Fruit fly (Drosophila melanogaster) whole organism, embryonic: ENCODE results near the gene CG18622.
A peak's percentile ranks its signal among the peaks of the same experiment; 100 is the strongest.

Experiments used
- Abd-B ChIP-seq: fragments of 200-800 bp; sonication (Bioruptor generic); optimal IDR thresholded peaks from 2 replicates; lab custom pipeline; 2018; ENCODE audit warnings: missing biosample characterization, mild to moderate bottlenecking, missing genetic modification characterization, moderate library complexity
- BtbVII ChIP-seq: fragments of 200-800 bp; sonication (Bioruptor generic); optimal IDR thresholded peaks from 3 replicates; lab custom pipeline; 2017; ENCODE audit warnings: missing biosample characterization, mild to moderate bottlenecking, missing genetic modification characterization
- CG10321 ChIP-seq: fragments of 200-800 bp; sonication (Bioruptor generic); IDR thresholded peaks from 2 replicates; pipeline ENCODE4 v1.3.6; 2022; ENCODE audit warnings: missing biosample characterization, missing genetic modification characterization
- CG10462 ChIP-seq: fragments of 200-800 bp; sonication (Bioruptor generic); optimal IDR thresholded peaks from 2 replicates; lab custom pipeline; 2016; ENCODE audit warnings: missing biosample characterization, missing genetic modification characterization
- CG10565 ChIP-seq: fragments of 200-800 bp; sonication (Bioruptor generic); optimal IDR thresholded peaks from 3 replicates; lab custom pipeline; 2016; ENCODE audit warnings: missing biosample characterization, mild to moderate bottlenecking, missing genetic modification characterization
- CG11247 ChIP-seq: fragments of 200-800 bp; sonication (Bioruptor generic); IDR thresholded peaks from 2 replicates; pipeline ENCODE4 v1.3.6; 2022; ENCODE audit warnings: missing biosample characterization, missing genetic modification characterization
- CG15514 ChIP-seq: fragments of 200-800 bp; sonication (Bioruptor generic); optimal IDR thresholded peaks from 3 replicates; lab custom pipeline; 2017; ENCODE audit warnings: missing biosample characterization, missing genetic modification characterization, mild to moderate bottlenecking, moderate library complexity, missing genetic modification reagents
- CG15601 ChIP-seq: fragments of 200-800 bp; sonication (Bioruptor generic); optimal IDR thresholded peaks from 3 replicates; lab custom pipeline; 2019; ENCODE audit warnings: missing biosample characterization, mild to moderate bottlenecking, missing genetic modification characterization, moderate library complexity
- CG15696 ChIP-seq: fragments of 200-800 bp; sonication (Bioruptor generic); optimal IDR thresholded peaks from 2 replicates; lab custom pipeline; 2019; ENCODE audit warnings: missing biosample characterization, mild to moderate bottlenecking, missing genetic modification characterization, moderate library complexity
- CG16779 ChIP-seq: fragments of 200-800 bp; sonication (Bioruptor generic); IDR thresholded peaks from 2 replicates; pipeline ENCODE4 v1.3.6; 2022; ENCODE audit warnings: missing biosample characterization, missing genetic modification characterization
- CG16815 ChIP-seq: fragments of 200-800 bp; sonication (Bioruptor generic); optimal IDR thresholded peaks from 3 replicates; lab custom pipeline; 2017; ENCODE audit warnings: missing biosample characterization, mild to moderate bottlenecking, missing genetic modification characterization
- CG4328 ChIP-seq: fragments of 200-800 bp; sonication (Bioruptor generic); optimal IDR thresholded peaks from 3 replicates; lab custom pipeline; 2017; ENCODE audit warnings: missing biosample characterization, missing genetic modification reagents, missing genetic modification characterization
- CG5245 ChIP-seq: fragments of 200-800 bp; sonication (Bioruptor generic); optimal IDR thresholded peaks from 3 replicates; lab custom pipeline; 2016; ENCODE audit warnings: missing biosample characterization, missing genetic modification characterization
- CG7271 ChIP-seq: fragments of 200-800 bp; sonication (Bioruptor generic); optimal IDR thresholded peaks from 2 replicates; lab custom pipeline; 2018; ENCODE audit warnings: missing biosample characterization, mild to moderate bottlenecking, missing genetic modification characterization, moderate library complexity
- CoRest ChIP-seq: fragments of 200-800 bp; sonication (Bioruptor generic); optimal IDR thresholded peaks from 3 replicates; lab custom pipeline; 2018; ENCODE audit warnings: missing biosample characterization, mild to moderate bottlenecking, missing genetic modification characterization, moderate library complexity
- Dek ChIP-seq: fragments of 200-800 bp; sonication (Bioruptor generic); optimal IDR thresholded peaks from 3 replicates; lab custom pipeline; 2019; ENCODE audit warnings: missing biosample characterization, mild to moderate bottlenecking, missing genetic modification characterization, moderate library complexity
- Elba2 ChIP-seq: fragments of 200-800 bp; sonication (Bioruptor generic); optimal IDR thresholded peaks from 3 replicates; lab custom pipeline; 2016; ENCODE audit warnings: missing biosample characterization, missing genetic modification characterization
- HLH3B ChIP-seq: fragments of 200-800 bp; sonication (Bioruptor generic); IDR thresholded peaks from 2 replicates; pipeline ENCODE4 v1.3.6; 2022; ENCODE audit warnings: missing biosample characterization, missing genetic modification characterization
- Hr39 ChIP-seq: fragments of >200 bp; optimal IDR thresholded peaks from 2 replicates; lab custom pipeline; 2017
- Hr78 ChIP-seq, 2 experiments: fragments of 200-800 bp in 1 of 2; fragments of >200 bp in 1 of 2; sonication (Bioruptor generic) in 1 of 2; optimal IDR thresholded peaks; 2 replicates each; lab custom pipeline; 2017 to 2019; ENCODE audit warnings: missing biosample characterization in 2 of 2, missing genetic modification characterization in 2 of 2, mild to moderate bottlenecking in 1 of 2, moderate library complexity in 1 of 2
- Meics ChIP-seq: fragments of 200-800 bp; sonication (Bioruptor generic); optimal IDR thresholded peaks from 2 replicates; lab custom pipeline; 2017; ENCODE audit warnings: missing biosample characterization, mild to moderate bottlenecking, missing genetic modification characterization
- Side ChIP-seq: fragments of 200-800 bp; sonication (Bioruptor generic); optimal IDR thresholded peaks from 2 replicates; lab custom pipeline; 2016; ENCODE audit warnings: missing biosample characterization, missing genetic modification characterization
- Sry-δ ChIP-seq: fragments of 200-800 bp; sonication (Bioruptor generic); optimal IDR thresholded peaks from 2 replicates; lab custom pipeline; 2016; ENCODE audit warnings: missing biosample characterization, missing genetic modification characterization
- Taf1 ChIP-seq: fragments of 200-800 bp; sonication (Bioruptor generic); IDR thresholded peaks from 2 replicates; pipeline ENCODE4 v1.3.6; 2022; ENCODE audit warnings: missing biosample characterization, missing genetic modification characterization
- Trl ChIP-seq, 3 experiments: fragments of >200 bp in 2 of 3; fragments of 200-800 bp in 1 of 3; sonication (Bioruptor generic) in 1 of 3; optimal IDR thresholded peaks; 2 replicates in 1 of 3; 3 replicates in 2 of 3; lab custom pipeline; 2016 to 2017; ENCODE audit warnings: missing biosample characterization in 1 of 3, missing genetic modification characterization in 1 of 3
- cad ChIP-seq: fragments of >200 bp; optimal IDR thresholded peaks from 2 replicates; lab custom pipeline; 2017; ENCODE audit warnings: missing biosample characterization, missing genetic modification characterization
- chm ChIP-seq: fragments of 200-800 bp; sonication (Bioruptor generic); IDR thresholded peaks from 2 replicates; pipeline ENCODE4 v1.3.6; 2022; ENCODE audit warnings: missing biosample characterization, missing genetic modification characterization
- crol ChIP-seq: fragments of 200-800 bp; sonication (Bioruptor generic); IDR thresholded peaks from 2 replicates; pipeline ENCODE4 v1.3.6; 2022; ENCODE audit warnings: missing biosample characterization, missing genetic modification characterization
- danr ChIP-seq: fragments of 200-800 bp; sonication (Bioruptor generic); IDR thresholded peaks from 2 replicates; pipeline ENCODE4 v1.3.6; 2022; ENCODE audit warnings: missing biosample characterization, missing genetic modification characterization
- dm ChIP-seq: fragments of 200-800 bp; sonication (Bioruptor generic); optimal IDR thresholded peaks from 3 replicates; lab custom pipeline; 2016; ENCODE audit warnings: missing biosample characterization, missing genetic modification characterization
- dpn ChIP-seq, 2 experiments: fragments of 200-800 bp; sonication (Bioruptor generic); optimal IDR thresholded peaks; 3 replicates each; lab custom pipeline; 2016; ENCODE audit warnings: missing biosample characterization in 2 of 2, missing genetic modification characterization in 2 of 2
- ems ChIP-seq: fragments of 200-800 bp; sonication (Bioruptor generic); optimal IDR thresholded peaks from 3 replicates; lab custom pipeline; 2016; ENCODE audit warnings: missing biosample characterization, missing genetic modification characterization
- en ChIP-seq: fragments of 200-800 bp; sonication (Bioruptor generic); optimal IDR thresholded peaks from 2 replicates; lab custom pipeline; 2016; ENCODE audit warnings: missing biosample characterization, missing genetic modification characterization
- exex ChIP-seq: fragments of 200-800 bp; sonication (Bioruptor generic); optimal IDR thresholded peaks from 4 replicates; lab custom pipeline; 2018; ENCODE audit warnings: missing biosample characterization, mild to moderate bottlenecking, missing genetic modification characterization, moderate library complexity
- fru ChIP-seq: fragments of >200 bp; optimal IDR thresholded peaks from 2 replicates; lab custom pipeline; 2017
- gce ChIP-seq: fragments of 200-800 bp; sonication (Bioruptor generic); IDR thresholded peaks from 3 replicates; pipeline ENCODE4 v1.3.6; 2022; ENCODE audit warnings: missing biosample characterization, missing genetic modification characterization
- klu ChIP-seq: fragments of 200-800 bp; sonication (Bioruptor generic); IDR thresholded peaks from 2 replicates; pipeline ENCODE4 v1.3.6; 2022; ENCODE audit warnings: missing biosample characterization, missing genetic modification characterization
- lmd ChIP-seq: fragments of 200-800 bp; sonication (Bioruptor generic); IDR thresholded peaks from 2 replicates; pipeline ENCODE4 v1.3.6; 2022; ENCODE audit warnings: missing biosample characterization, missing genetic modification characterization
- nau ChIP-seq: fragments of 200-800 bp; sonication (Bioruptor generic); optimal IDR thresholded peaks from 3 replicates; lab custom pipeline; 2017; ENCODE audit warnings: missing biosample characterization, mild to moderate bottlenecking, missing genetic modification characterization, missing genetic modification reagents
- psq ChIP-seq: fragments of 200-800 bp; sonication (Bioruptor generic); optimal IDR thresholded peaks from 2 replicates; lab custom pipeline; 2017; ENCODE audit warnings: missing biosample characterization, missing genetic modification characterization
- row ChIP-seq: fragments of 200-800 bp; sonication (Bioruptor generic); IDR thresholded peaks from 3 replicates; pipeline ENCODE4 v1.3.6; 2022; ENCODE audit warnings: missing biosample characterization, missing genetic modification characterization
- schlank ChIP-seq: fragments of 200-800 bp; sonication (Bioruptor generic); optimal IDR thresholded peaks from 2 replicates; lab custom pipeline; 2018; ENCODE audit warnings: missing biosample characterization, mild to moderate bottlenecking, missing genetic modification characterization
- seq ChIP-seq: fragments of 200-800 bp; sonication (Bioruptor generic); IDR thresholded peaks from 2 replicates; pipeline ENCODE4 v1.3.6; 2022; ENCODE audit warnings: missing biosample characterization, missing genetic modification characterization
- unpg ChIP-seq: fragments of 200-800 bp; sonication (Bioruptor generic); optimal IDR thresholded peaks from 3 replicates; lab custom pipeline; 2018; ENCODE audit warnings: missing biosample characterization, mild to moderate bottlenecking, missing genetic modification characterization, moderate library complexity
- usp ChIP-seq: fragments of >200 bp; optimal IDR thresholded peaks from 2 replicates; lab custom pipeline; 2017; ENCODE audit warnings: missing biosample characterization, missing genetic modification characterization
- wek ChIP-seq: fragments of 200-800 bp; sonication (Bioruptor generic); optimal IDR thresholded peaks from 3 replicates; lab custom pipeline; 2018; ENCODE audit warnings: missing biosample characterization, mild to moderate bottlenecking, missing genetic modification characterization, moderate library complexity

The CG18622 gene

DNA sequence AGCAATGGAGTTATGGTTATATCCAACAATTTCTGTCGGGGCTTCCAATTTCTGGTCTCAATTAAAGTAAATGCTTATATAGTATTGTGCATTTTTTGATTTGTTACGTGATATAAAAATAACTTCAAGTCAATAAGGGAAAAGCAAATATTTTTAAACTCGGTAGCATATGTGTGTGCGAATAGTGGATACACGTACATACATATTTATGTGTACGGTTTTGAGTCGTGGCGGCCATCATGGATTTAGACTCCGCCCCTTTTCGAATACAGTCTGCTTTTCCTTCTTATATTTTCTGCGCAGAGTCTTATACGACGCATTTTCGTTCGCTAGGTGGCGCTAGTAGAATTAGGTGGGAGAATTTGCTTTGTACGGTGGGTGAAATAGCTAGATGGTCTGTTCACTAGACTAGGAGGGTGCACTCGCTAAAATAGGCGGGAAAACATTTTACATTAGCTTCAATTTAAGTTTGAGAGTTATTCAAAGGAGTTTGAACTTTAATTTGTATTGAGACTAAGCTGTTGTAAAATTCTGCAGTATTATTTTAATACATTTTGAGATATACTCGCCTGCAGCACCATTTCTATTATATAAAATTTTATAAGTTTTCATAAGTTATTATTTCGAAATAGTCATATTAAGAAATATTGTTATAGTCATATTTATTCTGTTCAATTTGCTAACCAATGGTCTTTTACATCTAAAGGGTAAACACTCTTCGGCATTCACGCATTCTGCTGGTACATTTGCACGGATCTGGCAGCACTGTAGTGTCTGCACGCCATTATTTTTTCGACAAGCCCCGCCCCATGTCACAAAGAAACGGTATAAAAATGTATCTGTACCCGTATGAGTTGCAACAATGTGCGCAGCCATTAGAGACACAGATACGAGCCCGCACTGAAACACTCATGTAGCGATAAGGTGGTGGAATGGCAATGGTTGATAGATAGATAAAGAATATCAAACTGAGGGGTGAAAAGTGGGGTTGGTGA lies 17.9 kb downstream of the CG18622 start (continued):
- TF ChIP-seq CG10462 (GFP tag; lab: Kevin White, UChicago) (peak; percentile 65), nau (GFP tag; lab: Kevin White, UChicago) (no peak), Taf1 (0 out of 2 replicates have a peak, but pooled peaks have one; percentile 13), wek (GFP tag; lab: Kevin White, UChicago) (no peak), danr (GFP tag; lab: Robert Waterston, UW) (no peak), exex (tag; lab: Kevin White, UChicago) (no peak), dm (GFP tag; lab: Kevin White, UChicago) (no peak), chm (GFP tag; lab: Robert Waterston, UW) (peak; percentile 35)
- TF ChIP-seq, all 482 proteins: peak for 253

DNA sequence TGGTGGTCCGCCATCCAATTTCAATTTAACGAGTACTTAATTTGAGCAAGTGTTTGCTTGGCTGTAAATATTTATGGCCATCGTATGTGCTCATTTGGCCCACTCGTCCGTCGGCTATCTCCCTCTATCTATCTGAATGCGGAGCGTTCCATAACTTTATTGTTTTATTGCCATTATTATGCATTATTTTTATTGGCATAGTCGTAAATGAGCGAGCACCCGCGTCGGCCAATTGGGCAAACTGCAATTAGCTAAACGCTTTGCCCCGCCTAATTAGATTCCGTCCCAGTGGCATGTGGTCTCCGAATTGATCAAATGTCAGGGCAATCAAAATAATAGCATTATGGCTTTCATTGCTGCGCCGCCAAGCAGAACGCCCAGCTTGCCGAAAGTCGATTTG lies 25.2 kb downstream of the CG18622 start:
- TF ChIP-seq CG10565 (GFP tag; lab: Kevin White, UChicago), result no peak
- peak; percentile 60 for TF ChIP-seq Elba2 (GFP tag; lab: Kevin White, UChicago)
- peak; percentile 26 for TF ChIP-seq CG7271 (tag; lab: Kevin White, UChicago)
- TF ChIP-seq Abd-B (GFP tag; lab: Kevin White, UChicago), result peak; percentile 19
- TF ChIP-seq cad, result peak; percentile 83
- no peak for TF ChIP-seq Dek (tag; lab: Kevin White, UChicago)

DNA sequence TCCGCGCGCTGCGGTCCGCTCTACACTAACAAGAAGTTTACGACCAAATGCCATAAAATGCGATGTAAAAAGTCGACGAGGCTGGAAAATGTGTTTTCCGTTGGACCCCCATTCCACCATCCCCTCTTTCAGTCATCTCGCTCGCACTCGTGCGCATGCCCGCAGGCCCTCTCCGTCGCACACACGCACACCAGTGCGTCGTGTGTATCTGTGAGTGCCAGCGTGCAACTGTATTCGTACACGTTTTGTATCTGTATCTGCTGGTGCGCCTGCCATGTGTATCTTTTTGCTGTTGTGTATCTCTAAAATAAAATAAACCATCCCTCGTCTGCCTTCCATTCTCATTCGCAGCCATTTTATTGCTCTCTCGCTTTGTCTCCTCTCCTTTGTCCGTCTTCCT lies 27.3 kb downstream of the CG18622 start:
- TF ChIP-seq BtbVII (GFP tag; lab: Kevin White, UChicago) (no peak), CG15696 (tag; lab: Kevin White, UChicago) (no peak), fru (lab: Kevin White, UChicago) (no peak), CG16779 (no peak), CG15601 (tag; lab: Kevin White, UChicago) (no peak), lmd (GFP tag; lab: Robert Waterston, UW) (no peak), crol (peak; percentile 59), Hr39 (lab: Kevin White, UChicago) (no peak), dpn (GFP tag; optimal IDR thresholded peaks at IDR 0.05; lab: Kevin White, UChicago) (no peak), CG10321 (GFP tag; lab: Robert Waterston, UW) (peak; percentile 66), HLH3B (GFP tag; lab: Robert Waterston, UW) (no peak), en (GFP tag; lab: Kevin White, UChicago) (no peak), unpg (GFP tag; lab: Kevin White, UChicago) (no peak), Trl (optimal IDR thresholded peaks at IDR 0.05; lab: Kevin White, UChicago) (no peak), Trl (GFP tag; optimal IDR thresholded peaks at IDR 0.05; lab: Kevin White, UChicago) (no peak), exex (tag; lab: Kevin White, UChicago) (no peak), klu (GFP tag; lab: Robert Waterston, UW) (no peak), Sry-δ (GFP tag; lab: Kevin White, UChicago) (no peak), CG11247 (no peak), Meics (no peak), CG4328 (GFP tag; lab: Kevin White, UChicago) (no peak), Side (no peak), psq (GFP tag; lab: Kevin White, UChicago) (peak; percentile 40), CG15514 (GFP tag; lab: Kevin White, UChicago) (no peak), schlank (no peak), CoRest (tag; lab: Kevin White, UChicago) (no peak), seq (GFP tag; lab: Robert Waterston, UW) (peak; percentile 82), usp (GFP tag; lab: Kevin White, UChicago) (no peak), CG5245 (GFP tag; lab: Kevin White, UChicago) (no peak), ems (GFP tag; lab: Kevin White, UChicago) (no peak), row (GFP tag; lab: Robert Waterston, UW) (0 out of 3 replicates have a peak, but pooled peaks have one; percentile 6), CG16815 (GFP tag; lab: Kevin White, UChicago) (no peak), gce (GFP tag; lab: Robert Waterston, UW) (no peak), Hr78 (GFP tag; optimal IDR thresholded peaks at IDR 0.05; lab: Kevin White, UChicago) (no peak)
